Worm (Caenorhabditis elegans): ENCODE data around the gene ser-6.

The ser-6 gene

ce11 chrIV:2959798-2960197 is at the start of gene ser-6:
TSS of gene ser-6 (plus strand) at chrIV:2960098.
- no peak for TF ChIP-seq F52B5.7 (tag; optimal IDR thresholded peaks at IDR 0.05)

DNA sequence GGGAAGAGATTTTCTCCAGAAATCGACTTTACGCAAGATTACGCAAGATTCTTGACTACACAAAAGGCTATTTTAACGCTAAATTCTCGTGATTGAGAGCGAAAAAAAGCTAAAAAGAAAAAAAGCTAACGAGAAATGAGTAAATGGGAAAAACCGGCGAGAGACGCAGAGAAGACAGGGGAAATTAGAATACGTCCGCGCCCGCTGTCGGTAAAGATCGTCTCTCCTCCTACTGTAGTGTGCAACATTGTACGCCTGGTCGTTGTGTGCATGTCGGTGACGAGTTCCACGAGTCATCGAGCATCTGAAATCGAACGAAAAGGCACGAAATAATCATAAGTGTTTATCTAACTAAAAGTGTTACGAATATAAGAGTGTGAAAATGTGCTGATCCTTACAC is 45.4 kb upstream of the ser-6 start:
- TF ChIP-seq hsf-1 (GFP tag; IDR thresholded peaks at IDR 0.05) (peak; percentile 67; the same call in 1 of the 2 replicates), zim-3 (tag; optimal IDR thresholded peaks at IDR 0.05) (no peak), ztf-26 (tag; optimal IDR thresholded peaks at IDR 0.05) (no peak), xnd-1 (tag; optimal IDR thresholded peaks at IDR 0.05) (peak; percentile 75), attf-3 (GFP tag; conservative IDR thresholded peaks at IDR 0.05) (no peak), hlh-12 (tag; optimal IDR thresholded peaks at IDR 0.05) (no peak), F55B11.4 (tag; optimal IDR thresholded peaks at IDR 0.05; ENCODE audit: borderline replicate concordance, insufficient read depth) (no peak), mel-28 (tag; optimal IDR thresholded peaks at IDR 0.05; ENCODE audit: borderline replicate concordance) (no peak), B0261.1 (tag; optimal IDR thresholded peaks at IDR 0.05) (no peak), nhr-120 (GFP tag; IDR thresholded peaks at IDR 0.05) (no peak), lag-1 (GFP tag; IDR thresholded peaks at IDR 0.05) (no peak), let-607 (tag; optimal IDR thresholded peaks at IDR 0.05) (no peak), rpc-1 (optimal IDR thresholded peaks at IDR 0.05) (no peak), rpc-1 (tag; optimal IDR thresholded peaks at IDR 0.05) (no peak), C06A6.2 (GFP tag; conservative IDR thresholded peaks at IDR 0.05) (no peak), lin-40 (tag; optimal IDR thresholded peaks at IDR 0.05) (no peak), ekl-4 (GFP tag; IDR thresholded peaks at IDR 0.05) (no peak), efl-1 (GFP tag; optimal IDR thresholded peaks at IDR 0.05) (peak; percentile 80), zfh-2 (GFP tag; conservative IDR thresholded peaks at IDR 0.05) (no peak), pbrm-1 (GFP tag; IDR thresholded peaks at IDR 0.05) (no peak), ztf-6 (GFP tag; IDR thresholded peaks at IDR 0.05) (no peak), bed-1 (GFP tag; IDR thresholded peaks at IDR 0.05) (no peak), madf-8 (GFP tag; conservative IDR thresholded peaks at IDR 0.05) (peak; percentile 93), lir-1 (GFP tag; conservative IDR thresholded peaks at IDR 0.05) (no peak), madf-6 (GFP tag; IDR thresholded peaks at IDR 0.05) (peak; percentile 97), athp-1 (tag; optimal IDR thresholded peaks at IDR 0.05) (no peak), ceh-58 (GFP tag; IDR thresholded peaks at IDR 0.05) (no peak), B0336.3 (GFP tag; IDR thresholded peaks at IDR 0.05) (no peak), chd-7 (tag; optimal IDR thresholded peaks at IDR 0.05) (no peak), dpl-1 (GFP tag; optimal IDR thresholded peaks at IDR 0.05) (peak; percentile 59), cebp-1 (GFP tag; IDR thresholded peaks at IDR 0.05) (no peak), cebp-1 (tag; optimal IDR thresholded peaks at IDR 0.05) (no peak), attf-5 (GFP tag; optimal IDR thresholded peaks at IDR 0.05) (no peak), egl-18 (GFP tag; IDR thresholded peaks at IDR 0.05) (no peak), F49E8.2 (tag; optimal IDR thresholded peaks at IDR 0.05; ENCODE audit: insufficient read depth) (peak; percentile 5), egl-44 (GFP tag; IDR thresholded peaks at IDR 0.05) (no peak), ztf-25 (GFP tag; IDR thresholded peaks at IDR 0.05) (no peak), ceh-79 (tag; optimal IDR thresholded peaks at IDR 0.05) (no peak), attf-6 (GFP tag; IDR thresholded peaks at IDR 0.05) (no peak), F39B2.1 (GFP tag; IDR thresholded peaks at IDR 0.05) (no peak), ztf-3 (GFP tag; optimal IDR thresholded peaks at IDR 0.05) (no peak), ceh-40 (GFP tag; IDR thresholded peaks at IDR 0.05) (no peak), F33H1.4 (GFP tag; IDR thresholded peaks at IDR 0.05) (peak; percentile 58), sptf-2 (GFP tag; optimal IDR thresholded peaks at IDR 0.05) (no peak), ztf-18 (tag; optimal IDR thresholded peaks at IDR 0.05) (peak; percentile 19), tbp1 (GFP tag; optimal IDR thresholded peaks at IDR 0.05) (no peak), ets-4 (GFP tag; optimal IDR thresholded peaks at IDR 0.05) (no peak), D2030.7 (GFP tag; IDR thresholded peaks at IDR 0.05) (peak; percentile 25; the same call in 1 of the 2 replicates)

Data from whole organism, young adult.